Worm (Caenorhabditis elegans) whole organism, late embryonic: ENCODE results near the gene C43F9.11.

Experiments
- gmeb-2 ChIP-seq: sonication (generic microtip); optimal IDR thresholded peaks from 2 replicates; lab custom pipeline; 2016; ENCODE audit warnings: missing genetic modification characterization, inconsistent platforms, missing compliant biosample characterization
- nhr-11 ChIP-seq: fragments of 150-350 bp; optimal IDR thresholded peaks from 2 replicates; lab custom pipeline; 2014; ENCODE audit warnings: missing biosample characterization, missing genetic modification characterization
- pros-1 ChIP-seq: fragments of 150-350 bp; optimal IDR thresholded peaks from 2 replicates; lab custom pipeline; 2014; ENCODE audit warnings: missing biosample characterization, missing genetic modification reagents, missing genetic modification characterization

- TF ChIP-seq nhr-11 (tag; lab: Kevin White, UChicago), result no peak
- no peak for TF ChIP-seq gmeb-2 (tag; lab: Kevin White, UChicago)
- TF ChIP-seq pros-1 (tag; lab: Kevin White, UChicago), result no peak
These were observed 7.5 kb upstream of the C43F9.11 start, which contains the start of gene C43F9.4 for ce11 chrIV:10589072-10589471.
